Fruit fly (Drosophila melanogaster) whole organism, embryonic: ENCODE measurements around the gene CG31174.
A peak's percentile ranks its signal among the peaks of the same experiment; 100 is the strongest.

ENCODE experiments used
- ATbp ChIP-seq: fragments of 200-800 bp; sonication (Bioruptor generic); optimal IDR thresholded peaks from 2 replicates; lab custom pipeline; 2017; ENCODE audit warnings: missing biosample characterization, mild to moderate bottlenecking, missing genetic modification characterization, missing genetic modification reagents
- Adf1 ChIP-seq: fragments of 200-800 bp; sonication (Bioruptor generic); IDR thresholded peaks from 2 replicates; pipeline ENCODE4 v1.3.6; 2022; ENCODE audit warnings: missing biosample characterization, missing genetic modification characterization
- BEAF-32 ChIP-seq: fragments of 200-800 bp; sonication (Bioruptor generic); optimal IDR thresholded peaks from 3 replicates; lab custom pipeline; 2017; ENCODE audit warnings: missing biosample characterization, missing genetic modification characterization, mild to moderate bottlenecking, moderate library complexity, missing genetic modification reagents
- Bgb ChIP-seq: fragments of 200-800 bp; sonication (Bioruptor generic); IDR thresholded peaks from 2 replicates; pipeline ENCODE4 v1.3.6; 2022; ENCODE audit warnings: missing biosample characterization, missing genetic modification characterization; ENCODE audit not compliant: partially characterized antibody
- CG11504 ChIP-seq: fragments of 200-800 bp; sonication (Bioruptor generic); optimal IDR thresholded peaks from 3 replicates; lab custom pipeline; 2019; ENCODE audit warnings: missing biosample characterization, mild to moderate bottlenecking, missing genetic modification characterization, moderate library complexity
- CG12219 ChIP-seq: fragments of 200-800 bp; sonication (Bioruptor generic); optimal IDR thresholded peaks from 3 replicates; lab custom pipeline; 2018; ENCODE audit warnings: missing biosample characterization, mild to moderate bottlenecking, missing genetic modification characterization
- CG12236 ChIP-seq: fragments of 200-800 bp; sonication (Bioruptor generic); optimal IDR thresholded peaks from 2 replicates; lab custom pipeline; 2016; ENCODE audit warnings: missing biosample characterization, missing genetic modification characterization
- CG17359 ChIP-seq: fragments of 200-800 bp; sonication (Bioruptor generic); optimal IDR thresholded peaks from 3 replicates; lab custom pipeline; 2018; ENCODE audit warnings: missing biosample characterization, mild to moderate bottlenecking, missing genetic modification characterization, moderate library complexity
- CG17829 ChIP-seq: fragments of 200-800 bp; optimal IDR thresholded peaks from 2 replicates; lab custom pipeline; 2019; ENCODE audit warnings: missing biosample characterization, mild to moderate bottlenecking, missing genetic modification characterization, moderate library complexity
- CG1832 ChIP-seq: fragments of 200-800 bp; sonication (Bioruptor generic); optimal IDR thresholded peaks from 2 replicates; lab custom pipeline; 2017; ENCODE audit warnings: missing biosample characterization, mild to moderate bottlenecking, missing genetic modification characterization, inconsistent platforms
- CG32772 ChIP-seq: fragments of 200-800 bp; sonication (Bioruptor generic); IDR thresholded peaks from 2 replicates; pipeline ENCODE4 v1.3.6; 2022; ENCODE audit warnings: missing biosample characterization, missing genetic modification characterization
- CG3407 ChIP-seq: fragments of 200-800 bp; sonication (Bioruptor generic); optimal IDR thresholded peaks from 2 replicates; lab custom pipeline; 2018; ENCODE audit warnings: missing biosample characterization, mild to moderate bottlenecking, missing genetic modification characterization
- CG34376 ChIP-seq: fragments of 200-800 bp; sonication (Bioruptor generic); optimal IDR thresholded peaks from 2 replicates; lab custom pipeline; 2018; ENCODE audit warnings: missing biosample characterization, mild to moderate bottlenecking, missing genetic modification characterization
- CG3847 ChIP-seq: fragments of 200-800 bp; sonication (Bioruptor generic); IDR thresholded peaks from 2 replicates; pipeline ENCODE4 v1.3.6; 2022; ENCODE audit warnings: missing biosample characterization, missing genetic modification characterization
- CG4282 ChIP-seq: fragments of 200-800 bp; sonication (Bioruptor generic); optimal IDR thresholded peaks from 2 replicates; lab custom pipeline; 2016; ENCODE audit warnings: missing biosample characterization, missing genetic modification characterization
- CG7839 ChIP-seq: fragments of 200-800 bp; sonication (Bioruptor generic); optimal IDR thresholded peaks from 3 replicates; lab custom pipeline; 2018; ENCODE audit warnings: missing biosample characterization, mild to moderate bottlenecking, missing genetic modification characterization, moderate library complexity
- CG7928 ChIP-seq: fragments of 200-800 bp; sonication (Bioruptor generic); optimal IDR thresholded peaks from 2 replicates; lab custom pipeline; 2017; ENCODE audit warnings: missing biosample characterization, mild to moderate bottlenecking, missing genetic modification characterization
- CG7963 ChIP-seq: fragments of 200-800 bp; sonication (Bioruptor generic); IDR thresholded peaks from 3 replicates; pipeline ENCODE4 v1.3.6; 2022; ENCODE audit warnings: missing biosample characterization, missing genetic modification characterization; ENCODE audit not compliant: partially characterized antibody
- CG8281 ChIP-seq: fragments of 200-800 bp; sonication (Bioruptor generic); optimal IDR thresholded peaks from 2 replicates; lab custom pipeline; 2018; ENCODE audit warnings: missing biosample characterization, mild to moderate bottlenecking, missing genetic modification characterization, moderate library complexity
- CG9215 ChIP-seq: fragments of 200-800 bp; sonication (Bioruptor generic); IDR thresholded peaks from 2 replicates; pipeline ENCODE4 v1.3.6; 2022; ENCODE audit warnings: missing biosample characterization, missing genetic modification characterization
- CG9817 ChIP-seq: fragments of 200-800 bp; sonication (Bioruptor generic); optimal IDR thresholded peaks from 2 replicates; lab custom pipeline; 2018; ENCODE audit warnings: missing biosample characterization, mild to moderate bottlenecking, missing genetic modification characterization, moderate library complexity
- CG9876 ChIP-seq: fragments of 200-800 bp; sonication (Bioruptor generic); optimal IDR thresholded peaks from 2 replicates; lab custom pipeline; 2016; ENCODE audit warnings: missing biosample characterization, missing genetic modification characterization
- E2f1 ChIP-seq: fragments of 200-800 bp; sonication (Bioruptor generic); IDR thresholded peaks from 2 replicates; pipeline ENCODE4 v1.3.6; 2022; ENCODE audit warnings: missing biosample characterization, missing genetic modification characterization
- Ets65A ChIP-seq: fragments of 200-800 bp; sonication (Bioruptor generic); peaks from one replicate; lab custom pipeline; 2016; ENCODE audit warnings: missing biosample characterization, missing genetic modification characterization
- Fer1 ChIP-seq: fragments of 200-800 bp; sonication (Bioruptor generic); optimal IDR thresholded peaks from 2 replicates; lab custom pipeline; 2017; ENCODE audit warnings: missing biosample characterization, mild to moderate bottlenecking, missing genetic modification characterization
- Hmx ChIP-seq: fragments of 200-800 bp; sonication (Bioruptor generic); optimal IDR thresholded peaks from 2 replicates; lab custom pipeline; 2016; ENCODE audit warnings: missing biosample characterization, missing genetic modification characterization
- Hr3 ChIP-seq: fragments of 200-800 bp; sonication (Bioruptor generic); optimal IDR thresholded peaks from 3 replicates; lab custom pipeline; 2016; ENCODE audit warnings: missing biosample characterization, missing genetic modification characterization
- MTF-1 ChIP-seq: fragments of 200-800 bp; sonication (Bioruptor generic); optimal IDR thresholded peaks from 2 replicates; lab custom pipeline; 2018; ENCODE audit warnings: missing biosample characterization, mild to moderate bottlenecking, missing genetic modification characterization, borderline replicate concordance
- NfI ChIP-seq: fragments of 200-800 bp; sonication (Bioruptor generic); optimal IDR thresholded peaks from 3 replicates; lab custom pipeline; 2018; ENCODE audit warnings: missing biosample characterization, mild to moderate bottlenecking, missing genetic modification characterization, moderate library complexity
- Stat92E ChIP-seq, 3 experiments: fragments of >200 bp in 2 of 3; fragments of 200-800 bp in 1 of 3; sonication (Bioruptor generic) in 1 of 3; optimal IDR thresholded peaks; 2 replicates each; lab custom pipeline; 2017 to 2019; ENCODE audit warnings: missing biosample characterization in 3 of 3, missing genetic modification characterization in 3 of 3, mild to moderate bottlenecking in 1 of 3, moderate library complexity in 1 of 3
- ap ChIP-seq: fragments of 200-800 bp; sonication (Bioruptor generic); IDR thresholded peaks from 2 replicates; pipeline ENCODE4 v1.3.6; 2022; ENCODE audit warnings: missing biosample characterization, missing genetic modification characterization
- ato ChIP-seq: fragments of 200-800 bp; sonication (Bioruptor generic); IDR thresholded peaks from 2 replicates; pipeline ENCODE4 v1.3.6; 2022; ENCODE audit warnings: missing biosample characterization, missing genetic modification characterization; ENCODE audit not compliant: partially characterized antibody
- chinmo ChIP-seq: fragments of 200-800 bp; sonication (Bioruptor generic); IDR thresholded peaks from 4 replicates; pipeline ENCODE4 v1.3.6; 2022; ENCODE audit warnings: missing biosample characterization, missing genetic modification characterization; ENCODE audit not compliant: partially characterized antibody
- crc ChIP-seq: fragments of 200-800 bp; sonication (Bioruptor generic); optimal IDR thresholded peaks from 2 replicates; lab custom pipeline; 2016; ENCODE audit warnings: missing biosample characterization, missing genetic modification characterization
- dimm ChIP-seq: fragments of 200-800 bp; sonication (Bioruptor generic); IDR thresholded peaks from 2 replicates; pipeline ENCODE4 v1.3.6; 2022; ENCODE audit warnings: missing biosample characterization, missing genetic modification characterization
- dysf ChIP-seq: fragments of 200-800 bp; sonication (Bioruptor generic); IDR thresholded peaks from 3 replicates; pipeline ENCODE4 v1.3.6; 2022; ENCODE audit warnings: missing biosample characterization, missing genetic modification characterization
- fd64A ChIP-seq: fragments of 200-800 bp; sonication (Bioruptor generic); optimal IDR thresholded peaks from 3 replicates; lab custom pipeline; 2018; ENCODE audit warnings: missing biosample characterization, mild to moderate bottlenecking, missing genetic modification characterization
- ftz-f1 ChIP-seq: fragments of 200-800 bp; sonication (Bioruptor generic); optimal IDR thresholded peaks from 2 replicates; lab custom pipeline; 2016; ENCODE audit warnings: missing biosample characterization, missing genetic modification characterization
- gem ChIP-seq: fragments of 200-800 bp; sonication (Bioruptor generic); optimal IDR thresholded peaks from 2 replicates; lab custom pipeline; 2019; ENCODE audit warnings: missing biosample characterization, mild to moderate bottlenecking, missing genetic modification characterization, moderate library complexity
- gro ChIP-seq: fragments of 200-800 bp; sonication (Bioruptor generic); optimal IDR thresholded peaks from 2 replicates; lab custom pipeline; 2016; ENCODE audit warnings: missing biosample characterization, missing genetic modification characterization
- hbn ChIP-seq: fragments of 200-800 bp; sonication (Bioruptor generic); IDR thresholded peaks from 2 replicates; pipeline ENCODE4 v1.3.6; 2022; ENCODE audit warnings: missing biosample characterization, missing genetic modification characterization; ENCODE audit not compliant: partially characterized antibody
- kni ChIP-seq: fragments of 200-800 bp; sonication (Bioruptor generic); optimal IDR thresholded peaks from 3 replicates; lab custom pipeline; 2017; ENCODE audit warnings: mild to moderate bottlenecking, missing biosample characterization, missing genetic modification reagents, missing genetic modification characterization
- nom ChIP-seq: fragments of 200-800 bp; sonication (Bioruptor generic); optimal IDR thresholded peaks from 2 replicates; lab custom pipeline; 2017; ENCODE audit warnings: missing biosample characterization, missing genetic modification characterization, mild to moderate bottlenecking, moderate library complexity, missing genetic modification reagents
- pita ChIP-seq: fragments of 200-800 bp; sonication (Bioruptor generic); optimal IDR thresholded peaks from 2 replicates; lab custom pipeline; 2017; ENCODE audit warnings: missing biosample characterization, mild to moderate bottlenecking, missing genetic modification characterization
- sna ChIP-seq: fragments of 200-800 bp; sonication (Bioruptor generic); IDR thresholded peaks from 2 replicates; pipeline ENCODE4 v1.3.6; 2022; ENCODE audit warnings: missing biosample characterization, missing genetic modification characterization; ENCODE audit not compliant: partially characterized antibody
- tio ChIP-seq: fragments of 200-800 bp; sonication (Bioruptor generic); optimal IDR thresholded peaks from 2 replicates; lab custom pipeline; 2017; ENCODE audit warnings: missing biosample characterization, missing genetic modification characterization, inconsistent platforms
- unc-4 ChIP-seq: fragments of 200-800 bp; sonication (Bioruptor generic); IDR thresholded peaks from 2 replicates; pipeline ENCODE4 v1.3.6; 2022; ENCODE audit warnings: missing biosample characterization, missing genetic modification characterization; ENCODE audit not compliant: partially characterized antibody

Gene CG31174

dm6 chr3R:21856098-21856872 lies 13.0 kb downstream of the CG31174 start, which contains the start of gene glec (continued):
- TF ChIP-seq sna (peak; percentile 36; the same call in 1 of the 2 replicates), CG3847 (GFP tag; lab: Robert Waterston, UW) (peak; percentile 28; the same call in 1 of the 2 replicates), Hmx (GFP tag; lab: Kevin White, UChicago) (peak; percentile 65), gro (GFP tag; lab: Kevin White, UChicago) (peak; percentile 55), dimm (GFP tag; lab: Robert Waterston, UW) (no peak), ATbp (GFP tag; lab: Kevin White, UChicago) (peak; percentile 6), CG8281 (tag; lab: Kevin White, UChicago) (no peak), Ets65A (GFP tag; lab: Kevin White, UChicago) (peak; percentile 76), crc (GFP tag; lab: Kevin White, UChicago) (peak; percentile 5), Fer1 (peak; percentile 60), CG12219 (GFP tag; lab: Kevin White, UChicago) (peak; percentile 33), ap (GFP tag; lab: Robert Waterston, UW) (0 out of 2 replicates have a peak, but pooled peaks have one; percentile 24), Stat92E (GFP tag; optimal IDR thresholded peaks at IDR 0.05; lab: Kevin White, UChicago) (peak in 1 of 3 experiments; percentile 79), CG17359 (peak; percentile 9), CG12236 (GFP tag; lab: Kevin White, UChicago) (peak; percentile 11), chinmo (GFP tag; lab: Robert Waterston, UW) (peak; percentile 91), fd64A (GFP tag; lab: Kevin White, UChicago) (peak; percentile 51), CG4282 (GFP tag; lab: Kevin White, UChicago) (peak; percentile 26), CG32772 (GFP tag; lab: Robert Waterston, UW) (no peak), gem (peak; percentile 66), Hr3 (GFP tag; lab: Kevin White, UChicago) (peak; percentile 4), hbn (no peak), tio (GFP tag; lab: Kevin White, UChicago) (peak; percentile 55), MTF-1 (GFP tag; lab: Kevin White, UChicago) (peak; percentile 67), ftz-f1 (GFP tag; lab: Kevin White, UChicago) (peak; percentile 76), CG34376 (peak; percentile 28), CG9215 (GFP tag; lab: Robert Waterston, UW) (no peak), dysf (GFP tag; lab: Robert Waterston, UW) (no peak), nom (GFP tag; lab: Kevin White, UChicago) (peak; percentile 46), Bgb (peak; percentile 73), unc-4 (peak; percentile 46), CG9876 (no peak), BEAF-32 (GFP tag; lab: Kevin White, UChicago) (peak; percentile 7), CG17829 (tag; lab: Kevin White, UChicago) (peak; percentile 29), Adf1 (GFP tag; lab: Robert Waterston, UW) (peak; percentile 45; the same call in 1 of the 2 replicates), CG3407 (GFP tag; lab: Kevin White, UChicago) (peak; percentile 12), CG1832 (GFP tag; lab: Kevin White, UChicago) (no peak), CG9817 (peak; percentile 11), CG7839 (tag; lab: Kevin White, UChicago) (peak; percentile 32), CG7963 (no peak; the same call in 2 of the 3 replicates), E2f1 (GFP tag; lab: Robert Waterston, UW) (peak; percentile 8; the same call in 1 of the 2 replicates), pita (no peak), ato (peak; percentile 78), kni (GFP tag; lab: Kevin White, UChicago) (peak; percentile 6), NfI (GFP tag; lab: Kevin White, UChicago) (peak; percentile 28), CG11504 (peak; percentile 11), CG7928 (GFP tag; lab: Kevin White, UChicago) (peak; percentile 63)
